Fruit fly (Drosophila melanogaster): ENCODE data around the gene CG12288.

The CG12288 gene

DNA sequence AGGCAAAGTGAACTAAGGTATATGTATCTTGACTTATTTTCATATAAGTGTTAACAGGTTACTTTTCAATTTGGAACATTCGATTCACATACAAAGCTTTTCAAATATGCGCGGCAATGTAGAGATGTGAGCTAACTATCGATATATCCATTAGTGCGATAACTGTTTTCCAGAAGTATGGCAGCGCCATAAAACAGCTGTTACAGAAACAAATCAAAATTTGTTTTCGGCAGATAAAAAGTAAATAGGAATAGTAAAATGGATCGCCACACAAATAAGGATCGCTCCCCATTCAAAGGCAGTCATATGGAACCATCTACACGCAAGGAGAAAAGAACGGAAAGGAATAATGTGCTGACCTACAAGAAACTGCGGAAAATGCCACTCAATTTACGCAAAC, 22.7 kb downstream of the CG12288 start, which contains the start of the genes CG32832, CG31743 and CG34313:
Gene CG32832, minus strand, starts transcription at position 3 of the 400 bp plus-strand sequence.
Gene CG31743, plus strand, starts transcription at position 230 of the 400 bp plus-strand sequence.
Gene CG34313, plus strand, starts transcription at position 230 of the 400 bp plus-strand sequence.
- TF ChIP-seq salr (GFP tag; optimal IDR thresholded peaks at IDR 0.05) (no peak), CG9139 (GFP tag; optimal IDR thresholded peaks at IDR 0.05) (no peak), CG8319 (GFP tag; optimal IDR thresholded peaks at IDR 0.05) (no peak), CG1621 (tag; optimal IDR thresholded peaks at IDR 0.05) (no peak)

DNA sequence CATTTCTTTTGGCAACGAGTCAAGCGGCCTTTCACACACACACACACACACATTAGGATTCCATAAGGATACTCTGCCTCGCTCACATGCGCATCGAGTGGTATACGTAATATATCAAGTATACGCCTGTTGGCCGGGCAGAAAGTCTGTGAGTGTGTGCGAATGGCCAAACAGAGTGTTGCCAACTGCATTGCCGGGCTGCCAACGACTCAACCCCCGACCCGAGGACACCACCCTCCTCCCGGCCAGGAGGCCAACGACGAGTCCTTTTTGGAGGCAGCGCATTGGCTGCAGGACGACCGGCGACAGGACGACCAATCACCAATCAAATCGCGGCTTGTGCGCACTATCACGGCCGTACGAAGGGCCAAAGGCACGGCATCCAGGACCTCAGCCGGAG, 24.3 kb downstream of the CG12288 start:
- TF ChIP-seq CG9139 (GFP tag; optimal IDR thresholded peaks at IDR 0.05) (no peak), CG1621 (tag; optimal IDR thresholded peaks at IDR 0.05) (no peak)

DNA sequence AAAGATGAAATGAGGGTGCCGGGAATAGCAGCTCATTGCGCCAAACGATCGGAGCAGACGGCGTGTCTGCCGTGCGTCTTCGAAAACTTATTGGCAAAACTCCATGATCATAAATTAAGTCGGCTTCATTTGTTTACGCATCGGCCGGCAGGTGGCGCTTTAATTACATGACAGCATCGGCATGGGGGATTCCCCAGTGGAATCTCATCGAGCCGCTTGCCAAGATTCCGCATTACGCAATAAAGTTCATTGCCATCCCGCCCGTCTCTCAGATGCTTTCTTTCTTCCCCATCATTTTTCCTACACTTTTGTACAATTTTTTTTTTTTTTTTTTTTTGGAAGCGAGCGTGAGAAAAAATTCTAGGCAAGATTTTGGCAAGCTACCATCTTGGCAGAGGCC, 25.5 kb downstream of the CG12288 start:
- TF ChIP-seq CG4318 (GFP tag; optimal IDR thresholded peaks at IDR 0.05) (no peak), vri (GFP tag; optimal IDR thresholded peaks at IDR 0.05) (peak; percentile 5), Eip93F (GFP tag; optimal IDR thresholded peaks at IDR 0.05) (no peak), salr (GFP tag; optimal IDR thresholded peaks at IDR 0.05) (peak in 1 of 2 experiments; percentile 6), ss (GFP tag; optimal IDR thresholded peaks at IDR 0.05) (no peak)

DNA sequence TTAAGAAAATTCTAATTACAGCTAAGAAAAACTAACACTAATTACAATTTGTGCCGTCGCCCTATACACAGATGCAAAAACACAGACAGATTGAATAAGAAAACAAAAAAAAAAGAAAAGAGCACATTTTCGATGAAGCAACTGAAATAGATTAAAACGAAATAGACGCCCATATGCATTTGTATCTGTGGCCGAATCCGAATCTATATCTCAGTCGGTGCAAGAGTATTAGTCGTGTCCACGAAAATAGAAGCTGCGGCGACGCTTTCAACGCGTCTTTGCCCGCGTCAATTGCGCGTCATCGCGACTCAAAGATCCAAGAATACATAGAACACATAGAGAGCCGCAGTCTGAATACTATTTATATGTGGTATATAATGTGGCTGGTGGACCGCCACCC, 27.1 kb downstream of the CG12288 start:
- TF ChIP-seq eg (GFP tag; IDR thresholded peaks at IDR 0.05) (peak; percentile 49; the same call in 1 of the 3 replicates), Lpt (GFP tag; optimal IDR thresholded peaks at IDR 0.05) (peak; percentile 14), CG1621 (tag; optimal IDR thresholded peaks at IDR 0.05) (no peak), CG6276 (GFP tag; optimal IDR thresholded peaks at IDR 0.05) (peak; percentile 42)

DNA sequence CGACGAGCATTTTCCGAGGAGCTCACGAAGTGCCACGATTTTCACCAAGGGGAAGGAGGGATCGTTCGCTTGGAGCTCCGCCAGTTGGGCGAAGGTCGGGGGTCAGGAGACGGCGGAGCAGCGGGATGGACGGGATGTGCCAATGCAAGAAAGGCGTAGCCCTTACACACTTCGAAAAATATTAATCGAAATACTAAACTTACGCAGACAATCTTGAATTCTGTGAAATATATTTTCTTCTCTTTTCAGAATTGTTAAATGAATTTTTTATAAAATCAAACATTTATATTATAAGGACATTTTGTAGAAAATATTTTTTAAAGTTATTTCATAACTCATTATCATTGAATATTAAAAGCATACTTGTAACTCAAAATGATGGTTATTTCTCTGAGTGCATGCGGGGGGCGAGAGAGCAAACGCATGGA, 33.1 kb downstream of the CG12288 start:
- no peak for TF ChIP-seq esn (GFP tag; optimal IDR thresholded peaks at IDR 0.05)
- peak; percentile 16 for TF ChIP-seq CG34406 (GFP tag; optimal IDR thresholded peaks at IDR 0.05)
- TF ChIP-seq CG6276 (GFP tag; optimal IDR thresholded peaks at IDR 0.05) = peak; percentile 28
- TF ChIP-seq Lpt (GFP tag; optimal IDR thresholded peaks at IDR 0.05) = peak; percentile 10
- TF ChIP-seq Gug (GFP tag; IDR thresholded peaks at IDR 0.05) = peak; percentile 54
- TF ChIP-seq CG3032 (tag; optimal IDR thresholded peaks at IDR 0.05) = no peak
- TF ChIP-seq eg (GFP tag; IDR thresholded peaks at IDR 0.05) = peak; percentile 43
- no peak for TF ChIP-seq fd59A (GFP tag; optimal IDR thresholded peaks at IDR 0.05)
- TF ChIP-seq CG4318 (GFP tag; optimal IDR thresholded peaks at IDR 0.05) = peak; percentile 35
- peak; percentile 70 for TF ChIP-seq CG15336 (GFP tag; IDR thresholded peaks at IDR 0.05)
- no peak for TF ChIP-seq CG11902 (GFP tag; optimal IDR thresholded peaks at IDR 0.05)
- no peak for TF ChIP-seq vri (GFP tag; optimal IDR thresholded peaks at IDR 0.05)
- peak; percentile 34 for TF ChIP-seq OdsH (GFP tag; optimal IDR thresholded peaks at IDR 0.05)
- TF ChIP-seq CG7368 (GFP tag; optimal IDR thresholded peaks at IDR 0.05) = no peak
- TF ChIP-seq Hr38 (GFP tag; optimal IDR thresholded peaks at IDR 0.05) = no peak
- no peak for TF ChIP-seq svp (GFP tag)
- TF ChIP-seq net (GFP tag; optimal IDR thresholded peaks at IDR 0.05) = peak; percentile 42
- TF ChIP-seq Hr39 (GFP tag; optimal IDR thresholded peaks at IDR 0.05) = no peak
- TF ChIP-seq CG8119 (GFP tag; IDR thresholded peaks at IDR 0.05) = peak; percentile 74
- TF ChIP-seq cyc (GFP tag; optimal IDR thresholded peaks at IDR 0.05) = no peak
- no peak for TF ChIP-seq fd85E (GFP tag; optimal IDR thresholded peaks at IDR 0.05)
- TF ChIP-seq CG10631 (GFP tag; optimal IDR thresholded peaks at IDR 0.05) = peak; percentile 51
- TF ChIP-seq Eip75B (GFP tag; optimal IDR thresholded peaks at IDR 0.05) = peak; percentile 19
- peak in 1 of 2 experiments; percentile 64 for TF ChIP-seq salr (GFP tag; optimal IDR thresholded peaks at IDR 0.05)
- peak; percentile 58 for TF ChIP-seq CG32006 (GFP tag; optimal IDR thresholded peaks at IDR 0.05)
- peak; percentile 45 for TF ChIP-seq achi (GFP tag; optimal IDR thresholded peaks at IDR 0.05)
- TF ChIP-seq lz (GFP tag; optimal IDR thresholded peaks at IDR 0.05) = no peak
- no peak for TF ChIP-seq CG16779 (tag; optimal IDR thresholded peaks at IDR 0.05)
- TF ChIP-seq Ets21C (GFP tag; optimal IDR thresholded peaks at IDR 0.05) = no peak
- peak; percentile 46 for TF ChIP-seq Hr4 (GFP tag; optimal IDR thresholded peaks at IDR 0.05)
- peak; percentile 2 for TF ChIP-seq acj6 (GFP tag; optimal IDR thresholded peaks at IDR 0.05)
- TF ChIP-seq Eip78C (GFP tag) = peak; percentile 85
- TF ChIP-seq CG31627 (GFP tag; optimal IDR thresholded peaks at IDR 0.05) = no peak

All from whole organism, prepupa.